Fruit fly (Drosophila melanogaster) whole organism, prepupa: ENCODE results near the gene wg.
A peak's percentile ranks its signal among the peaks of the same experiment; 100 is the strongest.

Experiments
- CG10669 ChIP-seq: fragments of 200-800 bp; sonication (Bioruptor generic); optimal IDR thresholded peaks from 3 replicates; lab custom pipeline; 2018; ENCODE audit warnings: missing biosample characterization, mild to moderate bottlenecking, missing genetic modification characterization, moderate library complexity
- CG11294 ChIP-seq: fragments of 200-800 bp; sonication (Bioruptor generic); IDR thresholded peaks from 2 replicates; pipeline ENCODE4 v1.3.6; 2022; ENCODE audit warnings: missing biosample characterization, missing genetic modification characterization
- CG15336 ChIP-seq: fragments of 200-800 bp; sonication (Bioruptor generic); IDR thresholded peaks from 2 replicates; pipeline ENCODE4 v1.3.6; 2022; ENCODE audit warnings: missing biosample characterization, missing genetic modification characterization
- CG1621 ChIP-seq: fragments of 200-800 bp; sonication (Bioruptor generic); optimal IDR thresholded peaks from 3 replicates; lab custom pipeline; 2018; ENCODE audit warnings: missing biosample characterization, mild to moderate bottlenecking, missing genetic modification characterization
- CG16779 ChIP-seq: fragments of 200-800 bp; sonication (Bioruptor generic); optimal IDR thresholded peaks from 3 replicates; lab custom pipeline; 2017; ENCODE audit warnings: missing biosample characterization, mild to moderate bottlenecking, missing genetic modification characterization
- CG3032 ChIP-seq: fragments of 200-800 bp; optimal IDR thresholded peaks from 2 replicates; lab custom pipeline; 2019; ENCODE audit warnings: missing biosample characterization, mild to moderate bottlenecking, missing genetic modification characterization, moderate library complexity
- CG31627 ChIP-seq: fragments of 200-800 bp; sonication (Bioruptor generic); optimal IDR thresholded peaks from 3 replicates; lab custom pipeline; 2016; ENCODE audit warnings: missing biosample characterization, missing genetic modification characterization
- CG34406 ChIP-seq: fragments of 200-800 bp; sonication (Bioruptor generic); optimal IDR thresholded peaks from 3 replicates; lab custom pipeline; 2016; ENCODE audit warnings: missing biosample characterization, missing genetic modification characterization
- CG3919 ChIP-seq: fragments of 200-800 bp; sonication (Bioruptor generic); optimal IDR thresholded peaks from 3 replicates; lab custom pipeline; 2016; ENCODE audit warnings: missing biosample characterization, missing genetic modification characterization
- CG4318 ChIP-seq: fragments of 200-800 bp; sonication (Bioruptor generic); optimal IDR thresholded peaks from 3 replicates; lab custom pipeline; 2017; ENCODE audit warnings: missing biosample characterization, mild to moderate bottlenecking, missing genetic modification characterization
- CG6276 ChIP-seq: fragments of 200-800 bp; sonication (Bioruptor generic); optimal IDR thresholded peaks from 2 replicates; lab custom pipeline; 2017; ENCODE audit warnings: missing biosample characterization, mild to moderate bottlenecking, missing genetic modification characterization
- CG6792 ChIP-seq: fragments of 200-800 bp; sonication (Bioruptor generic); optimal IDR thresholded peaks from 3 replicates; lab custom pipeline; 2016; ENCODE audit warnings: missing biosample characterization, missing genetic modification characterization
- CG6808 ChIP-seq: fragments of 200-800 bp; sonication (Bioruptor generic); optimal IDR thresholded peaks from 3 replicates; lab custom pipeline; 2017; ENCODE audit warnings: missing biosample characterization, missing genetic modification characterization, mild to moderate bottlenecking, moderate library complexity, missing genetic modification reagents
- CG6854 ChIP-seq: fragments of 200-800 bp; sonication (Bioruptor generic); optimal IDR thresholded peaks from 2 replicates; lab custom pipeline; 2017; ENCODE audit warnings: missing biosample characterization, mild to moderate bottlenecking, missing genetic modification characterization
- CG8119 ChIP-seq: fragments of 200-800 bp; sonication (Bioruptor generic); IDR thresholded peaks from 3 replicates; pipeline ENCODE4 v1.3.6; 2022; ENCODE audit warnings: missing biosample characterization, missing genetic modification characterization
- Ets21C ChIP-seq: fragments of 200-800 bp; sonication (Bioruptor generic); optimal IDR thresholded peaks from 3 replicates; lab custom pipeline; 2016; ENCODE audit warnings: missing biosample characterization, missing genetic modification characterization
- Ets96B ChIP-seq: fragments of 200-800 bp; optimal IDR thresholded peaks from 2 replicates; lab custom pipeline; 2019; ENCODE audit warnings: missing biosample characterization, mild to moderate bottlenecking, missing genetic modification characterization, moderate library complexity
- Hr38 ChIP-seq: sonication (Bioruptor generic); optimal IDR thresholded peaks from 2 replicates; lab custom pipeline; 2016; ENCODE audit warnings: missing biosample characterization, missing genetic modification characterization
- Hr39 ChIP-seq: fragments of 200-800 bp; sonication (Bioruptor generic); optimal IDR thresholded peaks from 2 replicates; lab custom pipeline; 2016; ENCODE audit warnings: missing biosample characterization, missing genetic modification characterization
- Hr4 ChIP-seq: fragments of 200-800 bp; sonication (Bioruptor generic); optimal IDR thresholded peaks from 3 replicates; lab custom pipeline; 2016; ENCODE audit warnings: missing biosample characterization, missing genetic modification characterization
- OdsH ChIP-seq: fragments of 200-800 bp; sonication (Bioruptor generic); optimal IDR thresholded peaks from 3 replicates; lab custom pipeline; 2016; ENCODE audit warnings: missing biosample characterization, missing genetic modification characterization
- Sox14 ChIP-seq: fragments of 200-800 bp; sonication (Bioruptor generic); optimal IDR thresholded peaks from 3 replicates; lab custom pipeline; 2016; ENCODE audit warnings: missing biosample characterization, missing genetic modification characterization
- achi ChIP-seq: fragments of 200-800 bp; sonication (Bioruptor generic); optimal IDR thresholded peaks from 3 replicates; lab custom pipeline; 2016; ENCODE audit warnings: missing biosample characterization, missing genetic modification characterization
- acj6 ChIP-seq: fragments of 200-800 bp; sonication (Bioruptor generic); optimal IDR thresholded peaks from 3 replicates; lab custom pipeline; 2016; ENCODE audit warnings: missing biosample characterization, missing genetic modification characterization
- cyc ChIP-seq: fragments of 200-800 bp; sonication (Bioruptor generic); optimal IDR thresholded peaks from 3 replicates; lab custom pipeline; 2016; ENCODE audit warnings: missing biosample characterization, missing genetic modification characterization
- fd59A ChIP-seq: fragments of 200-800 bp; sonication (Bioruptor generic); optimal IDR thresholded peaks from 2 replicates; lab custom pipeline; 2017; ENCODE audit warnings: missing biosample characterization, mild to moderate bottlenecking, missing genetic modification characterization, missing genetic modification reagents
- net ChIP-seq: fragments of 200-800 bp; sonication (Bioruptor generic); optimal IDR thresholded peaks from 3 replicates; lab custom pipeline; 2016; ENCODE audit warnings: missing biosample characterization, missing genetic modification characterization
- spab ChIP-seq: fragments of 200-800 bp; sonication (Bioruptor generic); optimal IDR thresholded peaks from 2 replicates; lab custom pipeline; 2017; ENCODE audit warnings: missing biosample characterization, mild to moderate bottlenecking, missing genetic modification characterization, missing genetic modification reagents
- ss ChIP-seq, 2 experiments: fragments of 200-800 bp; sonication (Bioruptor generic); optimal IDR thresholded peaks; 2 replicates in 1 of 2; 3 replicates in 1 of 2; lab custom pipeline; 2017 to 2018; ENCODE audit warnings: mild to moderate bottlenecking in 2 of 2, missing biosample characterization in 2 of 2, missing genetic modification characterization in 2 of 2, moderate library complexity in 1 of 2
- vri ChIP-seq: fragments of 200-800 bp; sonication (Bioruptor generic); optimal IDR thresholded peaks from 3 replicates; lab custom pipeline; 2016; ENCODE audit warnings: missing biosample characterization, mild to moderate bottlenecking, missing genetic modification characterization

Gene wg

dm6 chr2L:7358008-7358582, 51.1 kb downstream of the wg start (continued):
- TF ChIP-seq CG34406 (GFP tag; lab: Kevin White, UChicago) = peak; percentile 90
- no peak for TF ChIP-seq Hr38 (GFP tag; lab: Kevin White, UChicago)
- peak; percentile 93 for TF ChIP-seq acj6
- peak; percentile 97 for TF ChIP-seq Ets96B
- TF ChIP-seq spab (GFP tag; lab: Kevin White, UChicago) = peak; percentile 98
- TF ChIP-seq achi (GFP tag; lab: Kevin White, UChicago) = peak; percentile 90
- TF ChIP-seq vri (GFP tag; lab: Kevin White, UChicago) = peak; percentile 92
- peak; percentile 61 for TF ChIP-seq Hr4 (GFP tag; lab: Kevin White, UChicago)
- peak; percentile 94 for TF ChIP-seq CG6792 (GFP tag; lab: Kevin White, UChicago)

- TF ChIP-seq ss (GFP tag; optimal IDR thresholded peaks at IDR 0.05; lab: Kevin White, UChicago) (no peak), CG31627 (GFP tag; lab: Kevin White, UChicago) (no peak), CG1621 (tag; lab: Kevin White, UChicago) (no peak), Ets21C (no peak), OdsH (GFP tag; lab: Kevin White, UChicago) (no peak), CG15336 (GFP tag; lab: Robert Waterston, UW) (no peak), CG10669 (no peak), CG4318 (no peak), achi (GFP tag; lab: Kevin White, UChicago) (no peak), CG6792 (GFP tag; lab: Kevin White, UChicago) (no peak), CG6276 (GFP tag; lab: Kevin White, UChicago) (no peak), cyc (GFP tag; lab: Kevin White, UChicago) (no peak), net (GFP tag; lab: Kevin White, UChicago) (no peak), spab (GFP tag; lab: Kevin White, UChicago) (no peak), CG11294 (GFP tag; lab: Robert Waterston, UW) (no peak), acj6 (no peak), Hr39 (GFP tag; lab: Kevin White, UChicago) (no peak), CG3919 (GFP tag; lab: Kevin White, UChicago) (no peak)
Observed at dm6 chr2L:7358788-7359187, 51.8 kb downstream of the wg start.

- no peak for TF ChIP-seq CG16779 (tag; lab: Kevin White, UChicago)
- TF ChIP-seq CG1621 (tag; lab: Kevin White, UChicago) = no peak
- no peak for TF ChIP-seq fd59A (GFP tag; lab: Kevin White, UChicago)
- no peak for TF ChIP-seq CG3032 (tag; lab: Kevin White, UChicago)
- TF ChIP-seq CG15336 (GFP tag; lab: Robert Waterston, UW) = no peak
- no peak for TF ChIP-seq CG6808 (GFP tag; lab: Kevin White, UChicago)
- no peak for TF ChIP-seq CG6854 (GFP tag; lab: Kevin White, UChicago)
- no peak for TF ChIP-seq Sox14 (GFP tag; lab: Kevin White, UChicago)
- TF ChIP-seq CG31627 (GFP tag; lab: Kevin White, UChicago) = no peak
- TF ChIP-seq acj6 = no peak
- no peak for TF ChIP-seq vri (GFP tag; lab: Kevin White, UChicago)
- TF ChIP-seq CG34406 (GFP tag; lab: Kevin White, UChicago) = no peak
- TF ChIP-seq CG8119 (GFP tag; lab: Robert Waterston, UW) = no peak
Observed at dm6 chr2L:7363079-7363478, 56.1 kb downstream of the wg start, which contains the start of gene Wnt10. Gene Wnt10, plus strand, starts transcription at chr2L:7363379.
